Worm (Caenorhabditis elegans) whole organism, L1 larva: ENCODE measurements around the gene str-150.

Experiments used
- C04F5.9 ChIP-seq: sonication (generic microtip); optimal IDR thresholded peaks from 2 replicates; lab custom pipeline; 2016; ENCODE audit warnings: missing genetic modification characterization, missing compliant biosample characterization
- F16B12.6 ChIP-seq: fragments of 150-350 bp; optimal IDR thresholded peaks from 2 replicates; lab custom pipeline; 2014; ENCODE audit warnings: missing biosample characterization, missing genetic modification characterization
- aly-2 ChIP-seq: fragments of 150-350 bp; optimal IDR thresholded peaks from 2 replicates; lab custom pipeline; 2014; ENCODE audit warnings: missing biosample characterization, missing genetic modification characterization
- ama-1 ChIP-seq: fragments of 150-350 bp; optimal IDR thresholded peaks from 2 replicates; lab custom pipeline; 2014
- blmp-1 ChIP-seq: fragments of 150-350 bp; optimal IDR thresholded peaks from 2 replicates; lab custom pipeline; 2014; ENCODE audit warnings: missing biosample characterization, missing genetic modification characterization
- ces-1 ChIP-seq: fragments of 150-350 bp; optimal IDR thresholded peaks from 2 replicates; lab custom pipeline; 2014; ENCODE audit warnings: missing biosample characterization, missing genetic modification reagents, missing genetic modification characterization
- dpl-1 ChIP-seq, 3 experiments: fragments of 150-350 bp in 2 of 3; sonication (generic microtip) in 1 of 3; optimal IDR thresholded peaks; 2 replicates each; lab custom pipeline; 2014 to 2017; ENCODE audit warnings: missing biosample characterization in 3 of 3, missing genetic modification characterization in 3 of 3, missing genetic modification reagents in 3 of 3
- efl-1 ChIP-seq, 4 experiments: fragments of 150-350 bp; optimal IDR thresholded peaks in 3 of 4; peaks in 1 of 4; 1 replicate in 1 of 4; 2 replicates in 3 of 4; lab custom pipeline; 2014; ENCODE audit warnings: missing biosample characterization in 2 of 4, missing genetic modification characterization in 2 of 4, missing genetic modification reagents in 2 of 4
- efl-3 ChIP-seq: fragments of 200-800 bp; sonication (Bioruptor generic); optimal IDR thresholded peaks from 2 replicates; lab custom pipeline; 2018; ENCODE audit warnings: mild to moderate bottlenecking, missing genetic modification characterization, missing compliant biosample characterization
- egl-27 ChIP-seq, 2 experiments: fragments of 150-350 bp in 1 of 2; sonication (generic microtip); optimal IDR thresholded peaks; 3 replicates each; lab custom pipeline; 2017 to 2018; ENCODE audit warnings: missing biosample characterization in 2 of 2, missing genetic modification characterization in 2 of 2, missing genetic modification reagents in 2 of 2
- elt-2 ChIP-seq: sonication (generic microtip); optimal IDR thresholded peaks from 2 replicates; lab custom pipeline; 2016; ENCODE audit warnings: missing genetic modification characterization, mild to moderate bottlenecking, inconsistent platforms, missing compliant biosample characterization, missing genetic modification reagents
- elt-3 ChIP-seq, 6 experiments: fragments of 150-350 bp in 1 of 6; sonication (generic microtip); optimal IDR thresholded peaks; 2 replicates each; lab custom pipeline; 2017 to 2018; ENCODE audit warnings: missing biosample characterization in 6 of 6, missing genetic modification characterization in 6 of 6, inconsistent platforms in 1 of 6
- ets-5 ChIP-seq: fragments of 200-800 bp; sonication (Bioruptor generic); IDR thresholded peaks from 2 replicates; pipeline ENCODE4 v1.3.6; 2022; ENCODE audit warnings: missing genetic modification characterization, missing compliant biosample characterization
- fkh-4 ChIP-seq: sonication (generic microtip); optimal IDR thresholded peaks from 2 replicates; lab custom pipeline; 2016; ENCODE audit warnings: missing compliant biosample characterization, missing genetic modification characterization, borderline replicate concordance
- grh-1 ChIP-seq: fragments of 200-800 bp; sonication (Bioruptor generic); IDR thresholded peaks from 2 replicates; pipeline ENCODE4 v1.3.6; 2022; ENCODE audit warnings: missing genetic modification reagents, missing genetic modification characterization, missing compliant biosample characterization
- hlh-17 ChIP-seq: fragments of 200-800 bp; sonication (Bioruptor generic); optimal IDR thresholded peaks from 2 replicates; lab custom pipeline; 2018; ENCODE audit warnings: missing genetic modification characterization, mild to moderate bottlenecking, missing compliant biosample characterization, moderate library complexity, borderline replicate concordance
- hpl-2 ChIP-seq: fragments of 150-350 bp; optimal IDR thresholded peaks from 2 replicates; lab custom pipeline; 2014; ENCODE audit warnings: missing biosample characterization, missing genetic modification reagents, missing genetic modification characterization
- jun-1 ChIP-seq: fragments of 150-350 bp; optimal IDR thresholded peaks from 2 replicates; lab custom pipeline; 2014; ENCODE audit warnings: missing biosample characterization, missing genetic modification reagents, missing genetic modification characterization
- lin-14 ChIP-seq: fragments of 200-800 bp; sonication (Bioruptor generic); optimal IDR thresholded peaks from 2 replicates; lab custom pipeline; 2018; ENCODE audit warnings: mild to moderate bottlenecking, missing genetic modification characterization, moderate library complexity, missing compliant biosample characterization
- lin-35 ChIP-seq, 2 experiments: fragments of 150-350 bp; optimal IDR thresholded peaks; 2 replicates each; lab custom pipeline; 2014; ENCODE audit warnings: missing biosample characterization in 2 of 2, missing genetic modification characterization in 2 of 2, missing genetic modification reagents in 2 of 2
- mdl-1 ChIP-seq, 2 experiments: fragments of 150-350 bp; optimal IDR thresholded peaks; 2 replicates each; lab custom pipeline; 2014 to 2017; ENCODE audit warnings: missing biosample characterization in 2 of 2, missing genetic modification characterization in 2 of 2, inconsistent platforms in 1 of 2
- mef-2 ChIP-seq: fragments of 150-350 bp; optimal IDR thresholded peaks from 2 replicates; lab custom pipeline; 2014; ENCODE audit warnings: missing biosample characterization, missing genetic modification characterization
- mep-1 ChIP-seq: fragments of 150-350 bp; optimal IDR thresholded peaks from 2 replicates; lab custom pipeline; 2014; ENCODE audit warnings: missing biosample characterization, missing genetic modification characterization
- nhr-12 ChIP-seq: sonication (generic microtip); optimal IDR thresholded peaks from 2 replicates; lab custom pipeline; 2017; ENCODE audit warnings: missing biosample characterization, missing genetic modification characterization
- nhr-28 ChIP-seq: fragments of 150-350 bp; optimal IDR thresholded peaks from 2 replicates; lab custom pipeline; 2014; ENCODE audit warnings: missing biosample characterization, missing genetic modification characterization
- nhr-47 ChIP-seq: sonication (generic microtip); optimal IDR thresholded peaks from 2 replicates; lab custom pipeline; 2016; ENCODE audit warnings: mild to moderate bottlenecking, missing genetic modification characterization, moderate library complexity, missing compliant biosample characterization
- nhr-71 ChIP-seq: sonication (generic microtip); optimal IDR thresholded peaks from 2 replicates; lab custom pipeline; 2016; ENCODE audit warnings: mild to moderate bottlenecking, missing genetic modification characterization, moderate library complexity, missing compliant biosample characterization
- nhr-76 ChIP-seq: sonication (generic microtip); optimal IDR thresholded peaks from 2 replicates; lab custom pipeline; 2017; ENCODE audit warnings: missing biosample characterization, missing genetic modification characterization
- nhr-77 ChIP-seq: fragments of 150-350 bp; optimal IDR thresholded peaks from 2 replicates; lab custom pipeline; 2014; ENCODE audit warnings: missing biosample characterization, missing genetic modification characterization
- rnt-1 ChIP-seq: sonication (generic microtip); optimal IDR thresholded peaks from 2 replicates; lab custom pipeline; 2016; ENCODE audit warnings: mild to moderate bottlenecking, missing genetic modification characterization, moderate library complexity, missing compliant biosample characterization
- skn-1 ChIP-seq: fragments of 150-350 bp; optimal IDR thresholded peaks from 2 replicates; lab custom pipeline; 2014; ENCODE audit warnings: missing biosample characterization, missing genetic modification characterization
- snpc-4 ChIP-seq: fragments of 150-350 bp; optimal IDR thresholded peaks from 2 replicates; lab custom pipeline; 2014; ENCODE audit warnings: missing biosample characterization, missing genetic modification characterization
- snu-23 ChIP-seq: sonication (generic microtip); optimal IDR thresholded peaks from 2 replicates; lab custom pipeline; 2016; ENCODE audit warnings: missing genetic modification characterization, missing compliant biosample characterization
- sox-4 ChIP-seq: sonication (generic microtip); optimal IDR thresholded peaks from 2 replicates; lab custom pipeline; 2016; ENCODE audit warnings: missing genetic modification characterization, missing compliant biosample characterization
- tlp-1 ChIP-seq: fragments of 150-350 bp; optimal IDR thresholded peaks from 2 replicates; lab custom pipeline; 2014; ENCODE audit warnings: missing biosample characterization, missing genetic modification characterization
- unc-130 ChIP-seq: fragments of 150-350 bp; optimal IDR thresholded peaks from 2 replicates; lab custom pipeline; 2017; ENCODE audit warnings: missing biosample characterization, missing genetic modification characterization, inconsistent platforms
- unc-30 ChIP-seq: sonication (generic microtip); optimal IDR thresholded peaks from 2 replicates; lab custom pipeline; 2017; ENCODE audit warnings: missing biosample characterization, missing genetic modification characterization
- unc-62 ChIP-seq: fragments of 150-350 bp; optimal IDR thresholded peaks from 2 replicates; lab custom pipeline; 2014; ENCODE audit warnings: missing biosample characterization, missing genetic modification reagents, missing genetic modification characterization
- vab-15 ChIP-seq: sonication (generic microtip); optimal IDR thresholded peaks from 2 replicates; lab custom pipeline; 2017; ENCODE audit warnings: missing genotype, mild to moderate bottlenecking, missing genetic modification characterization, missing compliant biosample characterization
- xbp-1 ChIP-seq: sonication (generic microtip); optimal IDR thresholded peaks from 2 replicates; lab custom pipeline; 2016; ENCODE audit warnings: missing genetic modification characterization, missing compliant biosample characterization
- zag-1 ChIP-seq: fragments of 150-350 bp; optimal IDR thresholded peaks from 2 replicates; lab custom pipeline; 2014; ENCODE audit warnings: missing biosample characterization, missing genetic modification characterization

The str-150 gene

DNA sequence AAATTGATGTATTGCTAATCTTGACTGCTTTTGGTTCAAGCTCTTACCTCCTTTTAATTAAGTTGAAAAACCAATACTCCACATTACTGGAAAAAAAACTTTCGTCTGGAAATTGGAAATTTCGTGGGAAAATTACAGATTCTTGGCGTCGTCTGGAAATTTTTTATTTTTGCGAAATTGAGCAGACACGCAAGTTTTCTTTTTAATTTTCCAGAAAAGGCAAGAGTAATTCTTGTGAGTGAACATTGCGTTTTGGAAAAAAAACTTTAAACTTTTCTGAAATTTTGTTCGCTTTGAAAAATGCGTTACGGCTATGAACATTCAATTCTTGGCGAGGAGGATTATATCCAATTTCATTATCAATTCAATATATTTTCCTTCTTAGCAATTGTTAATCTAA is 17.4 kb upstream of the str-150 start, which contains the start of gene sru-45:
Gene sru-45 (plus strand): TSS at position 301 of the 400 bp plus-strand sequence.
- TF ChIP-seq unc-130 (no peak), elt-2 (tag; lab: Kevin White, UChicago) (no peak), rnt-1 (tag; lab: Kevin White, UChicago) (no peak), jun-1 (no peak), grh-1 (GFP tag; lab: Robert Waterston, UW) (no peak), efl-1 (optimal IDR thresholded peaks at IDR 0.05; lab: Kevin White, UChicago) (no peak), efl-1 (GFP tag; optimal IDR thresholded peaks at IDR 0.05 in 1 of 2; lab: Kevin White, UChicago) (no peak), tlp-1 (tag; lab: Kevin White, UChicago) (no peak), dpl-1 (GFP tag; optimal IDR thresholded peaks at IDR 0.05; lab: Kevin White, UChicago) (no peak), ama-1 (lab: Kevin White, UChicago) (no peak), egl-27 (tag; optimal IDR thresholded peaks at IDR 0.05; lab: Kevin White, UChicago) (no peak), ces-1 (GFP tag; lab: Kevin White, UChicago) (no peak), skn-1 (tag; lab: Kevin White, UChicago) (no peak), nhr-76 (tag; lab: Kevin White, UChicago) (no peak), hlh-17 (GFP tag; lab: Kevin White, UChicago) (no peak), hpl-2 (GFP tag; lab: Kevin White, UChicago) (no peak), xbp-1 (tag; lab: Kevin White, UChicago) (no peak), F16B12.6 (no peak), aly-2 (tag; lab: Kevin White, UChicago) (no peak), zag-1 (tag; lab: Kevin White, UChicago) (no peak), lin-14 (GFP tag; lab: Kevin White, UChicago) (no peak)
- TF ChIP-seq, all 84 proteins: peak for 0

DNA sequence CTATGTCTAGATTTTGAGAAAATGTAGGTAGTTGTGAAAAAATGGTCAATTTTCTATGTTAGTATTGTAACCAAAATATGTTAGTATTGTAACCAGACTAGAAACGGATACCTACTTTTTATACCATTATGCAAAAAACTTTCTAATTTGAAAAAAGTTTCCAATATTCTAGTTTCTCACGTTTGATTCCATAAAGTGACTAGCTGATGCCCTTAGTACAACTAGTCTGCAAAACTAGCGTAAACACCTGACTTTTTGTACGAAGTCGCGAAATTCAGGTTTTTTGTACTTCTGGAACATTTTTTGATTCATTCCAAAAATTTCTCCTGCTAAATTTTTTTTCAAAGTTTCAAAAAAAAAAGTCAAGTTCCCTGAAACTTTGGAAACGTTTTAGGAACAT is 15.0 kb upstream of the str-150 start:
- no peak for TF ChIP-seq mdl-1 (tag; optimal IDR thresholded peaks at IDR 0.05; lab: Kevin White, UChicago)
- no peak for TF ChIP-seq nhr-71 (tag; lab: Kevin White, UChicago)
- TF ChIP-seq sox-4, result no peak
- TF ChIP-seq vab-15, result no peak
- TF ChIP-seq lin-35 (GFP tag; optimal IDR thresholded peaks at IDR 0.05; lab: Kevin White, UChicago), result no peak
- no peak for TF ChIP-seq tlp-1 (tag; lab: Kevin White, UChicago)

DNA sequence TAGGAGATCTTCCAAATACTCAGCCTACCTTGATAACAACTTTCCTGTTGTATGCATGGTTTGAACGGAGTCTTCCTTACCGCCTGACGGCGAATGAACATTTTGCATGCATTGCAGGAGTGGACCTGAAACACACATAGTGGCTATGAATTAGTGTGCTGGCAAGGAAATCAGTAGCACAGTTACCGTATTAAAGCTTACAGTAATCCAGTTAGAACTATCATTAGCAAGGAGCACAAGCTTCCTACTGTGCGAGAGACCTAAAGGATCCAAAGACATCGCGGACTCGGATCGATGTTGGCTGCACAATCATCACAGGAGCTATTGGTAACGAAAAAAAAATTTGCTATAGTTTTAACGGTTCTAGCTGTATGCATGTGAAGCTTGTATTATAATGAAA is 12.4 kb upstream of the str-150 start, which contains the start of gene nhr-233:
Gene nhr-233 (minus strand): TSS at position 101 of the 400 bp plus-strand sequence.
- TF ChIP-seq unc-30 (tag; lab: Kevin White, UChicago), result no peak
- TF ChIP-seq efl-3, result no peak
- no peak for TF ChIP-seq nhr-28
- no peak for TF ChIP-seq elt-3 (tag; optimal IDR thresholded peaks at IDR 0.05; lab: Kevin White, UChicago)
- no peak for TF ChIP-seq ets-5 (GFP tag; lab: Robert Waterston, UW)
- no peak for TF ChIP-seq nhr-77
- TF ChIP-seq jun-1, result no peak
- no peak for TF ChIP-seq unc-62 (GFP tag; lab: Kevin White, UChicago)
- TF ChIP-seq nhr-47, result no peak
- no peak for TF ChIP-seq snu-23 (GFP tag; lab: Kevin White, UChicago)
- no peak for TF ChIP-seq C04F5.9
- TF ChIP-seq snpc-4 (tag; lab: Kevin White, UChicago), result no peak
- TF ChIP-seq mef-2, result no peak
- no peak for TF ChIP-seq nhr-12 (tag; lab: Kevin White, UChicago)
- TF ChIP-seq blmp-1 (tag; lab: Kevin White, UChicago), result no peak
- TF ChIP-seq fkh-4 (tag; lab: Kevin White, UChicago), result no peak
- no peak for TF ChIP-seq mep-1
